Worm (Caenorhabditis elegans) whole organism, L4 larva: ENCODE results near the gene tyr-1.
A peak's percentile ranks its signal among the peaks of the same experiment; 100 is the strongest.

Experiments
- attf-4 ChIP-seq: sonication (generic microtip); optimal IDR thresholded peaks from 3 replicates; lab custom pipeline; 2017; ENCODE audit warnings: missing biosample characterization, missing genetic modification characterization
- daf-16 ChIP-seq, 3 experiments: sonication (generic microtip); optimal IDR thresholded peaks; 2 replicates each; lab custom pipeline; 2016 to 2017; ENCODE audit warnings: missing genetic modification characterization in 3 of 3, missing genetic modification reagents in 3 of 3, mild to moderate bottlenecking in 2 of 3, missing compliant biosample characterization in 2 of 3, missing biosample characterization in 1 of 3, moderate library complexity in 1 of 3
- dpl-1 ChIP-seq: fragments of 150-350 bp; optimal IDR thresholded peaks from 2 replicates; lab custom pipeline; 2014; ENCODE audit warnings: missing biosample characterization, missing genetic modification reagents, missing genetic modification characterization
- egl-27 ChIP-seq: sonication (generic microtip); optimal IDR thresholded peaks from 3 replicates; lab custom pipeline; 2017; ENCODE audit warnings: missing biosample characterization, missing genetic modification reagents, missing genetic modification characterization
- fkh-10 ChIP-seq: fragments of 150-350 bp; optimal IDR thresholded peaks from 2 replicates; lab custom pipeline; 2014; ENCODE audit warnings: missing biosample characterization, missing genetic modification reagents, missing genetic modification characterization
- lin-13 ChIP-seq: fragments of 150-350 bp; optimal IDR thresholded peaks from 2 replicates; lab custom pipeline; 2014; ENCODE audit warnings: missing biosample characterization, missing genetic modification reagents, missing genetic modification characterization
- lin-29 ChIP-seq: fragments of 200-800 bp; sonication (Bioruptor generic); IDR thresholded peaks from 2 replicates; pipeline ENCODE4 v1.3.6; 2022; ENCODE audit warnings: missing genetic modification reagents, missing genetic modification characterization, missing compliant biosample characterization
- lsy-2 ChIP-seq, 2 experiments: fragments of 150-350 bp in 1 of 2; sonication (generic microtip) in 1 of 2; optimal IDR thresholded peaks; 2 replicates each; lab custom pipeline; 2014 to 2017; ENCODE audit warnings: missing biosample characterization in 2 of 2, missing genetic modification characterization in 2 of 2
- mdl-1 ChIP-seq, 2 experiments: fragments of 150-350 bp in 1 of 2; sonication (generic microtip) in 1 of 2; optimal IDR thresholded peaks; 2 replicates each; lab custom pipeline; 2014 to 2017; ENCODE audit warnings: missing biosample characterization in 2 of 2, missing genetic modification characterization in 2 of 2
- mdt-29 ChIP-seq: fragments of 200-800 bp; sonication (Bioruptor generic); IDR thresholded peaks from 2 replicates; pipeline ENCODE4 v1.3.6; 2022; ENCODE audit warnings: missing genetic modification reagents, missing genetic modification characterization, missing compliant biosample characterization
- nhr-102 ChIP-seq: sonication (generic microtip); optimal IDR thresholded peaks from 2 replicates; lab custom pipeline; 2016; ENCODE audit warnings: mild to moderate bottlenecking, missing genetic modification characterization, moderate library complexity, missing compliant biosample characterization
- nhr-237 ChIP-seq: sonication (generic microtip); optimal IDR thresholded peaks from 2 replicates; lab custom pipeline; 2017; ENCODE audit warnings: missing biosample characterization, missing genetic modification characterization
- nhr-76 ChIP-seq: fragments of 150-350 bp; optimal IDR thresholded peaks from 2 replicates; lab custom pipeline; 2014; ENCODE audit warnings: missing biosample characterization, missing genetic modification characterization
- snpc-4 ChIP-seq: fragments of 150-350 bp; optimal IDR thresholded peaks from 2 replicates; lab custom pipeline; 2014; ENCODE audit warnings: missing biosample characterization, missing genetic modification characterization

- no peak for TF ChIP-seq nhr-76 (tag; lab: Kevin White, UChicago)
- TF ChIP-seq egl-27, result no peak
- TF ChIP-seq nhr-237 (tag; lab: Kevin White, UChicago), result no peak
- no peak for TF ChIP-seq fkh-10 (GFP tag; lab: Kevin White, UChicago)
- TF ChIP-seq lsy-2 (tag; optimal IDR thresholded peaks at IDR 0.05; lab: Kevin White, UChicago), result no peak
- no peak for TF ChIP-seq snpc-4
- peak in 1 of 2 experiments; percentile 23 for TF ChIP-seq mdl-1 (tag; optimal IDR thresholded peaks at IDR 0.05; lab: Kevin White, UChicago)
- TF ChIP-seq mdt-29 (GFP tag; lab: Robert Waterston, UW), result no peak
- TF ChIP-seq daf-16 (GFP tag; optimal IDR thresholded peaks at IDR 0.05; lab: Kevin White, UChicago), result no peak
- no peak for TF ChIP-seq daf-16 (tag; optimal IDR thresholded peaks at IDR 0.05; lab: Kevin White, UChicago)
- TF ChIP-seq nhr-102 (tag; lab: Kevin White, UChicago), result no peak
- TF ChIP-seq attf-4 (tag; lab: Kevin White, UChicago), result no peak
- no peak for TF ChIP-seq lin-29 (GFP tag; lab: Robert Waterston, UW)
- TF ChIP-seq dpl-1, result no peak
- no peak for TF ChIP-seq lin-13 (GFP tag; lab: Kevin White, UChicago)
Measured at ce11 chrIII:7872776-7873175, 805 bp upstream of the tyr-1 start.
